Worm (Caenorhabditis elegans) whole organism, L1 larva: ENCODE results near the gene hlh-14.

Source experiments
- elt-3 ChIP-seq, 6 experiments: fragments of 150-350 bp in 1 of 6; sonication (generic microtip); optimal IDR thresholded peaks; 2 replicates each; lab custom pipeline; 2017 to 2018; ENCODE audit warnings: missing biosample characterization in 6 of 6, missing genetic modification characterization in 6 of 6, inconsistent platforms in 1 of 6
- grh-1 ChIP-seq: fragments of 200-800 bp; sonication (Bioruptor generic); IDR thresholded peaks from 2 replicates; pipeline ENCODE4 v1.3.6; 2022; ENCODE audit warnings: missing genetic modification reagents, missing genetic modification characterization, missing compliant biosample characterization
- lin-13 ChIP-seq: fragments of 150-350 bp; optimal IDR thresholded peaks from 2 replicates; lab custom pipeline; 2014; ENCODE audit warnings: missing biosample characterization, missing genetic modification reagents, missing genetic modification characterization
- lin-35 ChIP-seq, 2 experiments: fragments of 150-350 bp; optimal IDR thresholded peaks; 2 replicates each; lab custom pipeline; 2014; ENCODE audit warnings: missing biosample characterization in 2 of 2, missing genetic modification characterization in 2 of 2, missing genetic modification reagents in 2 of 2
- nhr-12 ChIP-seq: sonication (generic microtip); optimal IDR thresholded peaks from 2 replicates; lab custom pipeline; 2017; ENCODE audit warnings: missing biosample characterization, missing genetic modification characterization
- nhr-237 ChIP-seq: fragments of 150-350 bp; optimal IDR thresholded peaks from 2 replicates; lab custom pipeline; 2014; ENCODE audit warnings: missing biosample characterization, missing genetic modification characterization
- nhr-28 ChIP-seq: fragments of 150-350 bp; optimal IDR thresholded peaks from 2 replicates; lab custom pipeline; 2014; ENCODE audit warnings: missing biosample characterization, missing genetic modification characterization
- nhr-77 ChIP-seq: fragments of 150-350 bp; optimal IDR thresholded peaks from 2 replicates; lab custom pipeline; 2014; ENCODE audit warnings: missing biosample characterization, missing genetic modification characterization
- zip-4 ChIP-seq: fragments of 200-800 bp; sonication (Bioruptor generic); optimal IDR thresholded peaks from 2 replicates; lab custom pipeline; 2018; ENCODE audit warnings: mild to moderate bottlenecking, missing genetic modification characterization, moderate library complexity, missing compliant biosample characterization

- no peak for TF ChIP-seq grh-1 (GFP tag; lab: Robert Waterston, UW)
- TF ChIP-seq lin-13 (GFP tag; lab: Kevin White, UChicago) = no peak
- TF ChIP-seq lin-35 (GFP tag; optimal IDR thresholded peaks at IDR 0.05; lab: Kevin White, UChicago) = no peak
- no peak for TF ChIP-seq nhr-28
- TF ChIP-seq zip-4 (GFP tag; lab: Kevin White, UChicago) = no peak
- no peak for TF ChIP-seq elt-3 (tag; optimal IDR thresholded peaks at IDR 0.05; lab: Kevin White, UChicago)
- no peak for TF ChIP-seq nhr-237 (tag; lab: Kevin White, UChicago)
- TF ChIP-seq nhr-12 (tag; lab: Kevin White, UChicago) = no peak
- no peak for TF ChIP-seq nhr-77
These were observed at the start of gene hlh-14 for ce11 chrII:5738795-5739194.
